Fruit fly (Drosophila melanogaster) S2 (cell line): ENCODE measurements around the gene soti.

Source experiments
- CG8478 ChIP-seq: fragments of >200 bp; optimal IDR thresholded peaks from 2 replicates; lab custom pipeline; 2018
- CTCF ChIP-seq, 2 experiments: fragments of >200 bp; optimal IDR thresholded peaks; 2 replicates each; lab custom pipeline; 2018

DNA sequence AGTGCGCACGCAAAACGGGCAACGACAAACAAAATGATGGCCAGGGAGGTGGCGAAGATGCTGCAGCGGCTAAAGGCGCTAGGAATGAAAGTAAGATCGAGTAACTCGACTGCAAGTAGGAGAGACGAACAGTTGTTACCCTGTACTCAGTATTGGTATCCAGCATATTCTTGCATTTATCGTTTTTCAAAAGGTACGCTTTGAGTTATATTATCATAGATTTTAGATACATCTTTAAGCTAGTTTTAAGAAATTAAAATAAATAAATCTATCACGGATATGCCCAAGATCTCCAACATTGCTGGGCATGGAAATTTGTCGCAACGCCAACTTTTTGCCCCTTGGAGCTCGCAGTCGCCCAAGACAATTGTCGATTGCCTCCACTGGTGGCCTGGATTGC lies 6.3 kb upstream of the soti start:
- TF ChIP-seq CG8478 (lab: Kevin White, UChicago) (no peak), CTCF (optimal IDR thresholded peaks at IDR 0.05; lab: Kevin White, UChicago) (no peak)
